Worm (Caenorhabditis elegans) whole organism, L2 larva: Measurements from ENCODE around the gene math-40.

Experiments used
- blmp-1 ChIP-seq: sonication (generic microtip); optimal IDR thresholded peaks from 2 replicates; lab custom pipeline; 2017; ENCODE audit warnings: missing genetic modification characterization, mild to moderate bottlenecking, missing compliant biosample characterization, antibody characterized with exemption, moderate library complexity; ENCODE audit not compliant: insufficient read depth
- elt-3 ChIP-seq: sonication (generic microtip); optimal IDR thresholded peaks from 2 replicates; lab custom pipeline; 2017; ENCODE audit warnings: missing biosample characterization, missing genetic modification characterization

DNA sequence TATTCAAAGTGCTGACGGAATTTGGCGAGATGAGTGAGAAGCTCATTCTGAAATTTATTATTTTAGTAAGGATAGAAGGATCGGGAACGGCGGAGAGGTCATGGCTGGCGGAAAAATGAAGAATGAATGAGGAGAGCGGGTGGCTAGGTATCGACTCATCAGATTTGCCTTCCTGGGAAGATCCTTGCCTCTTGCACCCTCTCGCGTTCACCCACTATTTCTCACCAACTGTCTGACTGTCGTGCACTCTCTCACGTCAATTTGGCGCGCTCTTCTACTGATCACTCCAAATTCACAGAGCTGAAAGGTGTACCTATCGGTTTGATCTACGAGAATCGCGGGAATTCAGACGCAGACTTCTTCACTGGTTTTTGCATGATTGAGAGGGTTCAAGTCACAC lies 17.7 kb downstream of the math-40 start, which contains the start of gene fbxb-97:
- TF ChIP-seq elt-3 (no peak), blmp-1 (tag; lab: Kevin White, UChicago) (no peak)
